Worm (Caenorhabditis elegans) whole organism, young adult: ENCODE data around the gene K07C11.8.

Experiments
- B0019.2 ChIP-seq: fragments of 200-800 bp; sonication (Bioruptor generic); conservative IDR thresholded peaks from 2 replicates; pipeline ENCODE4 v1.3.6; 2022; ENCODE audit warnings: missing genetic modification reagents, missing genetic modification characterization, missing compliant biosample characterization
- B0035.1 ChIP-seq: sonication (generic microtip); optimal IDR thresholded peaks from 2 replicates; lab custom pipeline; 2016; ENCODE audit warnings: missing genetic modification characterization, mild to moderate bottlenecking, missing compliant biosample characterization, missing genotype, missing genetic modification reagents
- B0336.3 ChIP-seq: fragments of 200-800 bp; sonication (Bioruptor generic); IDR thresholded peaks from 2 replicates; pipeline ENCODE4 v1.3.6; 2022; ENCODE audit warnings: missing genetic modification characterization, missing compliant biosample characterization
- C17E4.6 ChIP-seq: fragments of 200-800 bp; sonication (Bioruptor generic); IDR thresholded peaks from 2 replicates; pipeline ENCODE4 v1.3.6; 2022; ENCODE audit warnings: missing genetic modification reagents, missing genetic modification characterization, missing compliant biosample characterization
- F10E7.11 ChIP-seq: sonication (generic microtip); optimal IDR thresholded peaks from 2 replicates; lab custom pipeline; 2017; ENCODE audit warnings: mild to moderate bottlenecking, missing genetic modification characterization, moderate library complexity, missing compliant biosample characterization
- F23B12.7 ChIP-seq: sonication (generic microtip); optimal IDR thresholded peaks from 2 replicates; lab custom pipeline; 2017; ENCODE audit warnings: missing genetic modification characterization, mild to moderate bottlenecking, missing compliant biosample characterization, antibody characterized with exemption, moderate library complexity; ENCODE audit not compliant: insufficient read depth
- F37B4.10 ChIP-seq: fragments of 200-800 bp; sonication (Bioruptor generic); IDR thresholded peaks from 2 replicates; pipeline ENCODE4 v1.3.6; 2022; ENCODE audit warnings: missing genetic modification characterization, missing compliant biosample characterization
- K12H6.12 ChIP-seq: fragments of 200-800 bp; sonication (Bioruptor generic); optimal IDR thresholded peaks from 2 replicates; lab custom pipeline; 2018; ENCODE audit warnings: mild to moderate bottlenecking, missing genetic modification characterization, missing compliant biosample characterization
- Y53G8AR.9 ChIP-seq: fragments of 200-800 bp; sonication (Bioruptor generic); conservative IDR thresholded peaks from 2 replicates; pipeline ENCODE4 v1.3.6; 2022; ENCODE audit warnings: missing genetic modification reagents, missing genetic modification characterization, missing compliant biosample characterization
- Y79H2A.3 ChIP-seq: fragments of 200-800 bp; sonication (Bioruptor generic); conservative IDR thresholded peaks from 2 replicates; pipeline ENCODE4 v1.3.6; 2022; ENCODE audit warnings: missing genetic modification reagents, missing genetic modification characterization, missing compliant biosample characterization
- Y95B8A.8 ChIP-seq: fragments of 200-800 bp; sonication (Bioruptor generic); IDR thresholded peaks from 2 replicates; pipeline ENCODE4 v1.3.6; 2022; ENCODE audit warnings: missing genetic modification reagents, missing genetic modification characterization, missing compliant biosample characterization
- aptf-2 ChIP-seq: fragments of 200-800 bp; sonication (Bioruptor generic); conservative IDR thresholded peaks from 2 replicates; pipeline ENCODE4 v1.3.6; 2022; ENCODE audit warnings: missing genetic modification reagents, missing genetic modification characterization, missing compliant biosample characterization
- atf-7 ChIP-seq: sonication (generic microtip); optimal IDR thresholded peaks from 2 replicates; lab custom pipeline; 2017; ENCODE audit warnings: mild to moderate bottlenecking, missing genetic modification characterization, missing compliant biosample characterization
- athp-1 ChIP-seq: sonication (generic microtip); optimal IDR thresholded peaks from 2 replicates; lab custom pipeline; 2017; ENCODE audit warnings: mild to moderate bottlenecking, missing genetic modification characterization, missing compliant biosample characterization
- ceh-27 ChIP-seq: fragments of 200-800 bp; sonication (Bioruptor generic); optimal IDR thresholded peaks from 2 replicates; lab custom pipeline; 2018; ENCODE audit warnings: mild to moderate bottlenecking, missing genetic modification characterization, moderate library complexity, missing compliant biosample characterization
- ceh-40 ChIP-seq: fragments of 200-800 bp; sonication (Bioruptor generic); IDR thresholded peaks from 2 replicates; pipeline ENCODE4 v1.3.6; 2022; ENCODE audit warnings: missing genetic modification characterization, missing compliant biosample characterization
- ceh-79 ChIP-seq: sonication (generic microtip); optimal IDR thresholded peaks from 2 replicates; lab custom pipeline; 2017; ENCODE audit warnings: mild to moderate bottlenecking, missing genetic modification characterization, missing compliant biosample characterization
- ceh-91 ChIP-seq: fragments of 200-800 bp; sonication (Bioruptor generic); IDR thresholded peaks from 2 replicates; pipeline ENCODE4 v1.3.6; 2022; ENCODE audit warnings: missing genetic modification reagents, missing genetic modification characterization, missing compliant biosample characterization
- die-1 ChIP-seq: sonication (generic microtip); optimal IDR thresholded peaks from 2 replicates; lab custom pipeline; 2016; ENCODE audit warnings: missing genotype, mild to moderate bottlenecking, missing genetic modification characterization, missing compliant biosample characterization
- dox-1 ChIP-seq: fragments of 200-800 bp; sonication (Bioruptor generic); IDR thresholded peaks from 2 replicates; pipeline ENCODE4 v1.3.6; 2022; ENCODE audit warnings: missing genetic modification reagents, missing genetic modification characterization, missing compliant biosample characterization
- egl-18 ChIP-seq: fragments of 200-800 bp; sonication (Bioruptor generic); IDR thresholded peaks from 2 replicates; pipeline ENCODE4 v1.3.6; 2022; ENCODE audit warnings: missing genetic modification reagents, missing genetic modification characterization, missing compliant biosample characterization
- hmg-20 ChIP-seq: fragments of 200-800 bp; sonication (Bioruptor generic); IDR thresholded peaks from 2 replicates; pipeline ENCODE4 v1.3.6; 2022; ENCODE audit warnings: missing genetic modification reagents, missing genetic modification characterization, missing compliant biosample characterization
- hrde-1 ChIP-seq: sonication (generic microtip); optimal IDR thresholded peaks from 2 replicates; lab custom pipeline; 2016; ENCODE audit warnings: missing genetic modification characterization, mild to moderate bottlenecking, missing compliant biosample characterization, moderate library complexity, missing genotype, missing genetic modification reagents, borderline replicate concordance
- lin-35 ChIP-seq, 3 experiments: fragments of 150-350 bp in 2 of 3; sonication (generic microtip) in 1 of 3; optimal IDR thresholded peaks; 2 replicates each; lab custom pipeline; 2014 to 2018; ENCODE audit warnings: missing biosample characterization in 3 of 3, missing genetic modification characterization in 3 of 3, missing genetic modification reagents in 3 of 3
- lsl-1 ChIP-seq: fragments of 200-800 bp; sonication (Bioruptor generic); optimal IDR thresholded peaks from 2 replicates; lab custom pipeline; 2018; ENCODE audit warnings: mild to moderate bottlenecking, missing genetic modification characterization, moderate library complexity, missing compliant biosample characterization
- lsy-27 ChIP-seq: sonication (generic microtip); optimal IDR thresholded peaks from 2 replicates; lab custom pipeline; 2017; ENCODE audit warnings: missing genetic modification characterization, mild to moderate bottlenecking, missing compliant biosample characterization, antibody characterized with exemption, missing genotype, borderline replicate concordance; ENCODE audit not compliant: insufficient read depth
- madf-3 ChIP-seq: fragments of 200-800 bp; sonication (Bioruptor generic); IDR thresholded peaks from 2 replicates; pipeline ENCODE4 v1.3.6; 2022; ENCODE audit warnings: missing genetic modification reagents, missing genetic modification characterization, missing compliant biosample characterization
- madf-6 ChIP-seq: fragments of 200-800 bp; sonication (Bioruptor generic); IDR thresholded peaks from 2 replicates; pipeline ENCODE4 v1.3.6; 2022; ENCODE audit warnings: missing genetic modification reagents, missing genetic modification characterization, missing compliant biosample characterization
- mes-4 ChIP-seq: sonication (generic microtip); optimal IDR thresholded peaks from 2 replicates; lab custom pipeline; 2016; ENCODE audit warnings: missing genotype, missing genetic modification characterization, missing compliant biosample characterization
- mxl-1 ChIP-seq: sonication (generic microtip); optimal IDR thresholded peaks from 2 replicates; lab custom pipeline; 2016; ENCODE audit warnings: missing genetic modification characterization, missing compliant biosample characterization
- nhr-27 ChIP-seq: fragments of 200-800 bp; sonication (Bioruptor generic); optimal IDR thresholded peaks from 2 replicates; lab custom pipeline; 2018; ENCODE audit warnings: mild to moderate bottlenecking, missing genetic modification characterization, moderate library complexity, missing compliant biosample characterization
- nhr-80 ChIP-seq: sonication (generic microtip); optimal IDR thresholded peaks from 2 replicates; lab custom pipeline; 2016; ENCODE audit warnings: missing genetic modification characterization, missing compliant biosample characterization
- nhr-90 ChIP-seq: sonication (generic microtip); optimal IDR thresholded peaks from 2 replicates; lab custom pipeline; 2016; ENCODE audit warnings: missing genotype, mild to moderate bottlenecking, missing genetic modification characterization, missing compliant biosample characterization
- pbrm-1 ChIP-seq: fragments of 200-800 bp; sonication (Bioruptor generic); IDR thresholded peaks from 2 replicates; pipeline ENCODE4 v1.3.6; 2022; ENCODE audit warnings: missing genetic modification reagents, missing genetic modification characterization, missing compliant biosample characterization
- snpc-1.1 ChIP-seq: sonication (generic microtip); optimal IDR thresholded peaks from 2 replicates; lab custom pipeline; 2017; ENCODE audit warnings: missing genetic modification characterization, mild to moderate bottlenecking, missing compliant biosample characterization, antibody characterized with exemption, moderate library complexity, missing genotype, missing genetic modification reagents; ENCODE audit not compliant: insufficient read depth
- snpc-4 ChIP-seq, 5 experiments: fragments of 150-350 bp in 1 of 5; sonication (generic microtip) in 4 of 5; optimal IDR thresholded peaks; 2 replicates each; lab custom pipeline; 2014 to 2018; ENCODE audit warnings: missing genetic modification characterization in 5 of 5, missing biosample characterization in 3 of 5, antibody characterized with exemption in 2 of 5, mild to moderate bottlenecking in 2 of 5, missing compliant biosample characterization in 2 of 5, missing genotype in 2 of 5, moderate library complexity in 2 of 5, missing genetic modification reagents in 1 of 5
- tbp1 ChIP-seq: fragments of 200-800 bp; sonication (Bioruptor generic); optimal IDR thresholded peaks from 2 replicates; lab custom pipeline; 2018; ENCODE audit warnings: mild to moderate bottlenecking, missing genetic modification characterization, missing compliant biosample characterization
- tbx-9 ChIP-seq: sonication (generic microtip); optimal IDR thresholded peaks from 2 replicates; lab custom pipeline; 2016; ENCODE audit warnings: borderline replicate concordance, missing genetic modification characterization, inconsistent platforms, missing compliant biosample characterization
- tlf-1 ChIP-seq: fragments of 200-800 bp; sonication (Bioruptor generic); optimal IDR thresholded peaks from 2 replicates; lab custom pipeline; 2018; ENCODE audit warnings: mild to moderate bottlenecking, missing genetic modification characterization, missing compliant biosample characterization
- unc-130 ChIP-seq: sonication (generic microtip); optimal IDR thresholded peaks from 2 replicates; lab custom pipeline; 2016; ENCODE audit warnings: missing genetic modification reagents, missing genetic modification characterization, missing compliant biosample characterization
- xnd-1 ChIP-seq: sonication (generic microtip); optimal IDR thresholded peaks from 2 replicates; lab custom pipeline; 2016; ENCODE audit warnings: missing genotype, missing genetic modification reagents, missing genetic modification characterization, missing compliant biosample characterization
- ztf-18 ChIP-seq: sonication (generic microtip); optimal IDR thresholded peaks from 2 replicates; lab custom pipeline; 2016; ENCODE audit warnings: missing genotype, mild to moderate bottlenecking, missing genetic modification characterization, missing compliant biosample characterization
- ztf-25 ChIP-seq: fragments of 200-800 bp; sonication (Bioruptor generic); IDR thresholded peaks from 2 replicates; pipeline ENCODE4 v1.3.6; 2022; ENCODE audit warnings: missing genetic modification reagents, missing genetic modification characterization, missing compliant biosample characterization
- ztf-26 ChIP-seq: sonication (generic microtip); optimal IDR thresholded peaks from 2 replicates; lab custom pipeline; 2017; ENCODE audit warnings: missing genetic modification characterization, missing compliant biosample characterization
- ztf-3 ChIP-seq: fragments of 200-800 bp; sonication (Bioruptor generic); optimal IDR thresholded peaks from 2 replicates; lab custom pipeline; 2018; ENCODE audit warnings: mild to moderate bottlenecking, missing genetic modification characterization, missing compliant biosample characterization

Gene K07C11.8

ce11 chrV:8247311-8248105 lies 29.8 kb upstream of the K07C11.8 start (continued):
- peak; percentile 68 for TF ChIP-seq xnd-1 (tag; lab: Kevin White, UChicago)
- no peak for TF ChIP-seq F37B4.10
- TF ChIP-seq hmg-20 (GFP tag; lab: Robert Waterston, UW), result peak; percentile 83
- peak; percentile 86 for TF ChIP-seq F23B12.7 (tag; lab: Kevin White, UChicago)
- no peak for TF ChIP-seq ceh-40 (GFP tag; lab: Robert Waterston, UW)
- TF ChIP-seq ztf-3, result peak; percentile 46
- TF ChIP-seq atf-7 (tag; lab: Kevin White, UChicago), result no peak
- peak; percentile 98 for TF ChIP-seq pbrm-1 (GFP tag; lab: Robert Waterston, UW)
- TF ChIP-seq nhr-80, result peak; percentile 16
- TF ChIP-seq Y53G8AR.9 (GFP tag; lab: Robert Waterston, UW), result peak; percentile 82
- no peak for TF ChIP-seq Y79H2A.3 (GFP tag; lab: Robert Waterston, UW)
- TF ChIP-seq B0035.1 (tag; lab: Kevin White, UChicago), result peak; percentile 46
- TF ChIP-seq madf-3, result no peak
- TF ChIP-seq lsl-1 (GFP tag; lab: Kevin White, UChicago), result peak; percentile 67
- peak; percentile 84; the same call in 1 of the 2 replicates for TF ChIP-seq dox-1 (GFP tag; lab: Robert Waterston, UW)
- peak; percentile 42 for TF ChIP-seq mxl-1
- no peak for TF ChIP-seq egl-18 (GFP tag; lab: Robert Waterston, UW)
- no peak for TF ChIP-seq F10E7.11
- no peak for TF ChIP-seq K12H6.12 (tag; lab: Kevin White, UChicago)
- TF ChIP-seq unc-130, result peak; percentile 72
- TF ChIP-seq nhr-27 (tag; lab: Kevin White, UChicago), result no peak
- no peak for TF ChIP-seq aptf-2 (GFP tag; lab: Robert Waterston, UW)
- TF ChIP-seq snpc-4 (GFP tag; optimal IDR thresholded peaks at IDR 0.05; lab: Kevin White, UChicago), result peak; percentile 99
- TF ChIP-seq snpc-4 (tag; optimal IDR thresholded peaks at IDR 0.05; lab: Kevin White, UChicago), result peak; percentile 97 to 100 (median 99)
- TF ChIP-seq nhr-90 (tag; lab: Kevin White, UChicago), result peak; percentile 16
- TF ChIP-seq die-1 (tag; lab: Kevin White, UChicago), result peak; percentile 49
- TF ChIP-seq ceh-91 (GFP tag; lab: Robert Waterston, UW), result 0 out of 2 replicates have a peak, but pooled peaks have one; percentile 24
- no peak for TF ChIP-seq ztf-25 (GFP tag; lab: Robert Waterston, UW)
- TF ChIP-seq tlf-1 (GFP tag; lab: Kevin White, UChicago), result peak; percentile 71
- TF ChIP-seq lsy-27 (tag; lab: Kevin White, UChicago), result no peak
- TF ChIP-seq snpc-1.1 (tag; lab: Kevin White, UChicago), result peak; percentile 99
- TF ChIP-seq tbx-9 (tag; lab: Kevin White, UChicago), result no peak
- peak in 2 of 3 experiments; percentile 42 to 47 for TF ChIP-seq lin-35 (GFP tag; optimal IDR thresholded peaks at IDR 0.05; lab: Kevin White, UChicago)
- TF ChIP-seq ztf-18 (tag; lab: Kevin White, UChicago), result peak; percentile 61
- no peak for TF ChIP-seq B0019.2
- peak; percentile 70 for TF ChIP-seq C17E4.6 (GFP tag; lab: Robert Waterston, UW)
- peak; percentile 90 for TF ChIP-seq hrde-1
- TF ChIP-seq ceh-79 (tag; lab: Kevin White, UChicago), result no peak
- peak; percentile 42 for TF ChIP-seq ceh-27 (GFP tag; lab: Kevin White, UChicago)
- peak; percentile 84 for TF ChIP-seq B0336.3 (GFP tag; lab: Robert Waterston, UW)
- peak; percentile 29 for TF ChIP-seq mes-4 (tag; lab: Kevin White, UChicago)
- peak; percentile 89 for TF ChIP-seq madf-6 (GFP tag; lab: Robert Waterston, UW)
- TF ChIP-seq Y95B8A.8 (GFP tag; lab: Robert Waterston, UW), result peak; percentile 75; the same call in 1 of the 2 replicates
- TF ChIP-seq athp-1, result no peak
- TF ChIP-seq tbp1 (GFP tag; lab: Kevin White, UChicago), result peak; percentile 88
- TF ChIP-seq ztf-26 (tag; lab: Kevin White, UChicago), result peak; percentile 16
